Fruit fly (Drosophila melanogaster) whole organism, embryonic: ENCODE results near the gene CG33489.
A peak's percentile ranks its signal among the peaks of the same experiment; 100 is the strongest.

Experiments used
- Atf6 ChIP-seq: fragments of 200-800 bp; sonication (Bioruptor generic); IDR thresholded peaks from 2 replicates; pipeline ENCODE4 v1.3.6; 2022; ENCODE audit warnings: missing biosample characterization, missing genetic modification characterization
- BEAF-32 ChIP-seq: fragments of 200-800 bp; sonication (Bioruptor generic); optimal IDR thresholded peaks from 3 replicates; lab custom pipeline; 2017; ENCODE audit warnings: missing biosample characterization, missing genetic modification characterization, mild to moderate bottlenecking, moderate library complexity, missing genetic modification reagents
- CG10431 ChIP-seq: fragments of 200-800 bp; sonication (Bioruptor generic); optimal IDR thresholded peaks from 3 replicates; lab custom pipeline; 2018; ENCODE audit warnings: missing biosample characterization, mild to moderate bottlenecking, missing genetic modification characterization
- CG11247 ChIP-seq: fragments of 200-800 bp; sonication (Bioruptor generic); IDR thresholded peaks from 2 replicates; pipeline ENCODE4 v1.3.6; 2022; ENCODE audit warnings: missing biosample characterization, missing genetic modification characterization
- CG12155 ChIP-seq: fragments of 200-800 bp; sonication (Bioruptor generic); optimal IDR thresholded peaks from 3 replicates; lab custom pipeline; 2016; ENCODE audit warnings: missing biosample characterization, missing genetic modification characterization
- CG1233 ChIP-seq: fragments of 200-800 bp; sonication (Bioruptor generic); optimal IDR thresholded peaks from 4 replicates; lab custom pipeline; 2018; ENCODE audit warnings: missing biosample characterization, mild to moderate bottlenecking, missing genetic modification characterization
- CG12391 ChIP-seq: fragments of 200-800 bp; sonication (Bioruptor generic); optimal IDR thresholded peaks from 3 replicates; lab custom pipeline; 2018; ENCODE audit warnings: missing biosample characterization, mild to moderate bottlenecking, missing genetic modification characterization, moderate library complexity
- CG14050 ChIP-seq: fragments of 200-800 bp; sonication (Bioruptor generic); IDR thresholded peaks from 3 replicates; pipeline ENCODE4 v1.3.6; 2022; ENCODE audit warnings: missing biosample characterization, missing genetic modification characterization
- CG1603 ChIP-seq: fragments of 200-800 bp; sonication (Bioruptor generic); optimal IDR thresholded peaks from 2 replicates; lab custom pipeline; 2019; ENCODE audit warnings: missing biosample characterization, mild to moderate bottlenecking, missing genetic modification characterization, moderate library complexity
- CG17186 ChIP-seq: fragments of 200-800 bp; sonication (Bioruptor generic); optimal IDR thresholded peaks from 3 replicates; lab custom pipeline; 2017; ENCODE audit warnings: missing biosample characterization, missing genetic modification reagents, missing genetic modification characterization
- CG17568 ChIP-seq: fragments of 200-800 bp; sonication (Bioruptor generic); optimal IDR thresholded peaks from 2 replicates; lab custom pipeline; 2018; ENCODE audit warnings: missing biosample characterization, mild to moderate bottlenecking, missing genetic modification characterization, moderate library complexity
- CG17829 ChIP-seq: fragments of 200-800 bp; optimal IDR thresholded peaks from 2 replicates; lab custom pipeline; 2019; ENCODE audit warnings: missing biosample characterization, mild to moderate bottlenecking, missing genetic modification characterization, moderate library complexity
- CG1832 ChIP-seq: fragments of 200-800 bp; sonication (Bioruptor generic); optimal IDR thresholded peaks from 2 replicates; lab custom pipeline; 2017; ENCODE audit warnings: missing biosample characterization, mild to moderate bottlenecking, missing genetic modification characterization, inconsistent platforms
- CG18599 ChIP-seq: fragments of 200-800 bp; sonication (Bioruptor generic); optimal IDR thresholded peaks from 3 replicates; lab custom pipeline; 2017; ENCODE audit warnings: missing biosample characterization, missing genetic modification characterization, mild to moderate bottlenecking, moderate library complexity, missing genetic modification reagents
- CG2116 ChIP-seq: fragments of 200-800 bp; sonication (Bioruptor generic); optimal IDR thresholded peaks from 3 replicates; lab custom pipeline; 2018; ENCODE audit warnings: missing biosample characterization, mild to moderate bottlenecking, missing genetic modification characterization
- CG33557 ChIP-seq: fragments of 200-800 bp; sonication (Bioruptor generic); optimal IDR thresholded peaks from 2 replicates; lab custom pipeline; 2019; ENCODE audit warnings: missing biosample characterization, mild to moderate bottlenecking, missing genetic modification characterization, moderate library complexity
- CG4360 ChIP-seq: fragments of 200-800 bp; sonication (Bioruptor generic); IDR thresholded peaks from 2 replicates; pipeline ENCODE4 v1.3.6; 2022; ENCODE audit warnings: missing biosample characterization, missing genetic modification characterization
- CG7556 ChIP-seq: fragments of 200-800 bp; sonication (Bioruptor generic); optimal IDR thresholded peaks from 2 replicates; lab custom pipeline; 2017; ENCODE audit warnings: missing biosample characterization, mild to moderate bottlenecking, missing genetic modification characterization
- CG7786 ChIP-seq: fragments of 200-800 bp; sonication (Bioruptor generic); optimal IDR thresholded peaks from 2 replicates; lab custom pipeline; 2016; ENCODE audit warnings: missing biosample characterization, missing genetic modification characterization
- CG7963 ChIP-seq: fragments of 200-800 bp; sonication (Bioruptor generic); IDR thresholded peaks from 3 replicates; pipeline ENCODE4 v1.3.6; 2022; ENCODE audit warnings: missing biosample characterization, missing genetic modification characterization; ENCODE audit not compliant: partially characterized antibody
- CG8388 ChIP-seq: fragments of 200-800 bp; sonication (Bioruptor generic); optimal IDR thresholded peaks from 2 replicates; lab custom pipeline; 2019; ENCODE audit warnings: missing biosample characterization, mild to moderate bottlenecking, missing genetic modification characterization, moderate library complexity
- CG8924 ChIP-seq: fragments of 200-800 bp; optimal IDR thresholded peaks from 3 replicates; lab custom pipeline; 2019; ENCODE audit warnings: missing biosample characterization, mild to moderate bottlenecking, missing genetic modification characterization, moderate library complexity
- CrebB ChIP-seq: fragments of 200-800 bp; sonication (Bioruptor generic); optimal IDR thresholded peaks from 3 replicates; lab custom pipeline; 2018; ENCODE audit warnings: missing biosample characterization, mild to moderate bottlenecking, missing genetic modification characterization
- Dek ChIP-seq: fragments of 200-800 bp; sonication (Bioruptor generic); optimal IDR thresholded peaks from 3 replicates; lab custom pipeline; 2019; ENCODE audit warnings: missing biosample characterization, mild to moderate bottlenecking, missing genetic modification characterization, moderate library complexity
- Doc3 ChIP-seq: fragments of 200-800 bp; sonication (Bioruptor generic); IDR thresholded peaks from 3 replicates; pipeline ENCODE4 v1.3.6; 2022; ENCODE audit warnings: missing biosample characterization, missing genetic modification characterization; ENCODE audit not compliant: partially characterized antibody
- Dp ChIP-seq: fragments of 200-800 bp; sonication (Bioruptor generic); optimal IDR thresholded peaks from 2 replicates; lab custom pipeline; 2018; ENCODE audit warnings: missing biosample characterization, mild to moderate bottlenecking, missing genetic modification characterization, moderate library complexity
- Eip74EF ChIP-seq, 2 experiments: fragments of 200-800 bp in 1 of 2; fragments of >200 bp in 1 of 2; sonication (Bioruptor generic) in 1 of 2; optimal IDR thresholded peaks; 2 replicates each; lab custom pipeline; 2017 to 2019; ENCODE audit warnings: missing biosample characterization in 2 of 2, missing genetic modification characterization in 2 of 2, mild to moderate bottlenecking in 1 of 2, moderate library complexity in 1 of 2
- GATAe ChIP-seq: fragments of 200-800 bp; sonication (Bioruptor generic); conservative IDR thresholded peaks from 2 replicates; pipeline ENCODE4 v1.3.6; 2022; ENCODE audit warnings: missing biosample characterization, missing genetic modification characterization
- Gsc ChIP-seq: fragments of 200-800 bp; sonication (Bioruptor generic); IDR thresholded peaks from 2 replicates; pipeline ENCODE4 v1.3.6; 2022; ENCODE audit warnings: missing biosample characterization, missing genetic modification characterization
- HLHmδ ChIP-seq: fragments of 200-800 bp; sonication (Bioruptor generic); optimal IDR thresholded peaks from 2 replicates; lab custom pipeline; 2018; ENCODE audit warnings: missing biosample characterization, mild to moderate bottlenecking, missing genetic modification characterization, moderate library complexity
- Hey ChIP-seq: fragments of 200-800 bp; sonication (Bioruptor generic); optimal IDR thresholded peaks from 3 replicates; lab custom pipeline; 2018; ENCODE audit warnings: missing biosample characterization, mild to moderate bottlenecking, missing genetic modification characterization
- Lhr ChIP-seq: fragments of 200-800 bp; sonication (Bioruptor generic); optimal IDR thresholded peaks from 3 replicates; lab custom pipeline; 2017; ENCODE audit warnings: mild to moderate bottlenecking, missing biosample characterization, missing genetic modification reagents, missing genetic modification characterization
- Lim3 ChIP-seq: fragments of 200-800 bp; sonication (Bioruptor generic); IDR thresholded peaks from 2 replicates; pipeline ENCODE4 v1.3.6; 2022; ENCODE audit warnings: missing biosample characterization, missing genetic modification characterization
- Meics ChIP-seq: fragments of 200-800 bp; sonication (Bioruptor generic); optimal IDR thresholded peaks from 2 replicates; lab custom pipeline; 2017; ENCODE audit warnings: missing biosample characterization, mild to moderate bottlenecking, missing genetic modification characterization
- NK7.1 ChIP-seq: fragments of 200-800 bp; sonication (Bioruptor generic); optimal IDR thresholded peaks from 3 replicates; lab custom pipeline; 2016; ENCODE audit warnings: missing biosample characterization, missing genetic modification characterization
- ase ChIP-seq: fragments of 200-800 bp; sonication (Bioruptor generic); IDR thresholded peaks from 3 replicates; pipeline ENCODE4 v1.3.6; 2022; ENCODE audit warnings: missing biosample characterization, missing genetic modification characterization
- cato ChIP-seq: fragments of 200-800 bp; sonication (Bioruptor generic); optimal IDR thresholded peaks from 2 replicates; lab custom pipeline; 2016; ENCODE audit warnings: missing biosample characterization, missing genetic modification characterization, borderline replicate concordance
- croc ChIP-seq: fragments of 200-800 bp; sonication (Bioruptor generic); conservative IDR thresholded peaks from 3 replicates; pipeline ENCODE4 v1.3.6; 2022; ENCODE audit warnings: missing biosample characterization, missing genetic modification characterization
- en ChIP-seq: fragments of 200-800 bp; sonication (Bioruptor generic); optimal IDR thresholded peaks from 2 replicates; lab custom pipeline; 2016; ENCODE audit warnings: missing biosample characterization, missing genetic modification characterization
- gem ChIP-seq: fragments of 200-800 bp; sonication (Bioruptor generic); optimal IDR thresholded peaks from 2 replicates; lab custom pipeline; 2019; ENCODE audit warnings: missing biosample characterization, mild to moderate bottlenecking, missing genetic modification characterization, moderate library complexity
- ken ChIP-seq: fragments of 200-800 bp; sonication (Bioruptor generic); IDR thresholded peaks from 3 replicates; pipeline ENCODE4 v1.3.6; 2022; ENCODE audit warnings: missing biosample characterization, missing genetic modification characterization
- nmo ChIP-seq: fragments of 200-800 bp; sonication (Bioruptor generic); optimal IDR thresholded peaks from 2 replicates; lab custom pipeline; 2018; ENCODE audit warnings: missing biosample characterization, mild to moderate bottlenecking, missing genetic modification characterization, moderate library complexity
- oc ChIP-seq: fragments of 200-800 bp; sonication (Bioruptor generic); optimal IDR thresholded peaks from 2 replicates; lab custom pipeline; 2018; ENCODE audit warnings: missing biosample characterization, mild to moderate bottlenecking, missing genetic modification characterization, moderate library complexity
- org-1 ChIP-seq: fragments of 200-800 bp; sonication (Bioruptor generic); optimal IDR thresholded peaks from 2 replicates; lab custom pipeline; 2017; ENCODE audit warnings: missing biosample characterization, missing genetic modification characterization
- ranshi ChIP-seq: fragments of 200-800 bp; sonication (Bioruptor generic); IDR thresholded peaks from 2 replicates; pipeline ENCODE4 v1.3.6; 2022; ENCODE audit warnings: missing biosample characterization, missing genetic modification characterization
- row ChIP-seq: fragments of 200-800 bp; sonication (Bioruptor generic); IDR thresholded peaks from 3 replicates; pipeline ENCODE4 v1.3.6; 2022; ENCODE audit warnings: missing biosample characterization, missing genetic modification characterization
- sima ChIP-seq: fragments of 200-800 bp; sonication (Bioruptor generic); optimal IDR thresholded peaks from 2 replicates; lab custom pipeline; 2016; ENCODE audit warnings: missing biosample characterization, missing genetic modification characterization
- slou ChIP-seq: fragments of 200-800 bp; sonication (Bioruptor generic); optimal IDR thresholded peaks from 3 replicates; lab custom pipeline; 2016; ENCODE audit warnings: missing biosample characterization, missing genetic modification characterization
- stc ChIP-seq: fragments of 200-800 bp; sonication (Bioruptor generic); IDR thresholded peaks from 2 replicates; pipeline ENCODE4 v1.3.6; 2022; ENCODE audit warnings: missing biosample characterization, missing genetic modification characterization
- tap ChIP-seq: fragments of 200-800 bp; optimal IDR thresholded peaks from 3 replicates; lab custom pipeline; 2019; ENCODE audit warnings: missing biosample characterization, mild to moderate bottlenecking, missing genetic modification characterization, moderate library complexity
- vvl ChIP-seq: fragments of 200-800 bp; sonication (Bioruptor generic); IDR thresholded peaks from 2 replicates; pipeline ENCODE4 v1.3.6; 2022; ENCODE audit warnings: missing biosample characterization, missing genetic modification characterization

CG33489 gene

DNA sequence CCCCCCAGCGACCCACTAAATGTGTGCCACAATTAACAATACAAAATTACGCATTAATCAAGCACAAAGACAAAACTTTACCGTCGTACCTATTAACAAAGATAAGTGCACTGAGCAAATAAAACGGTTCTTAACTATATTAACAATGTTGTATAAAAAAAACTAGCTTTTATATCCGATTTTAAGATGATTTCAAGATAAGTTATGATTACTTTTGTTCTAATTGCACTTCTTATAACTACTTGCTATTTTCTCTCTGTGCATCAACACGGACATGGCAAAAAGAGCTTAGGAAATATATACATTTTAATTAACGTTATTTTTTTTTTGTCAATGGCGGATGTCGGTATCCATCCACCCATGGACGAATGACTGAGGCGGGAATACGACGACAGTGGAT is 40.7 kb downstream of the CG33489 start (continued):
- TF ChIP-seq cato (GFP tag; lab: Kevin White, UChicago) (no peak), CG8924 (tag; lab: Kevin White, UChicago) (no peak), CG7556 (no peak), Lim3 (GFP tag; lab: Robert Waterston, UW) (no peak), Gsc (GFP tag; lab: Robert Waterston, UW) (no peak), stc (peak; percentile 33; the same call in 1 of the 2 replicates), ase (GFP tag; lab: Robert Waterston, UW) (no peak), CG7786 (GFP tag; lab: Kevin White, UChicago) (no peak), CG11247 (GFP tag; lab: Robert Waterston, UW) (no peak), CG7963 (GFP tag; lab: Robert Waterston, UW) (no peak), slou (GFP tag; lab: Kevin White, UChicago) (no peak), Meics (GFP tag; lab: Kevin White, UChicago) (no peak), tap (tag; lab: Kevin White, UChicago) (no peak), en (GFP tag; lab: Kevin White, UChicago) (no peak), CG1832 (GFP tag; lab: Kevin White, UChicago) (no peak), Dp (GFP tag; lab: Kevin White, UChicago) (no peak), ranshi (GFP tag; lab: Robert Waterston, UW) (peak; percentile 59), CG33557 (GFP tag; lab: Kevin White, UChicago) (no peak), CG4360 (GFP tag; lab: Robert Waterston, UW) (no peak), vvl (peak; percentile 50), croc (GFP tag; lab: Robert Waterston, UW) (no peak), Lhr (GFP tag; lab: Kevin White, UChicago) (no peak), Doc3 (GFP tag; lab: Robert Waterston, UW) (no peak), CG1603 (tag; lab: Kevin White, UChicago) (no peak), gem (tag; lab: Kevin White, UChicago) (peak; percentile 56), CG2116 (GFP tag; lab: Kevin White, UChicago) (no peak), CG12155 (no peak), CG17829 (tag; lab: Kevin White, UChicago) (no peak), GATAe (GFP tag; lab: Robert Waterston, UW) (no peak), ken (no peak), Hey (tag; lab: Kevin White, UChicago) (no peak), oc (tag; lab: Kevin White, UChicago) (no peak), CrebB (tag; lab: Kevin White, UChicago) (no peak), HLHmδ (no peak), CG12391 (tag; lab: Kevin White, UChicago) (peak; percentile 19), CG17186 (GFP tag; lab: Kevin White, UChicago) (no peak), org-1 (GFP tag; lab: Kevin White, UChicago) (no peak), row (GFP tag; lab: Robert Waterston, UW) (peak; percentile 48; the same call in 2 of the 3 replicates), CG18599 (peak; percentile 29), BEAF-32 (GFP tag; lab: Kevin White, UChicago) (no peak), Atf6 (GFP tag; lab: Robert Waterston, UW) (peak; percentile 38; the same call in 1 of the 2 replicates), CG1233 (GFP tag; lab: Kevin White, UChicago) (no peak), nmo (GFP tag; lab: Kevin White, UChicago) (no peak), Eip74EF (GFP tag; optimal IDR thresholded peaks at IDR 0.05; lab: Kevin White, UChicago) (no peak), Dek (tag; lab: Kevin White, UChicago) (no peak), CG17568 (GFP tag; lab: Kevin White, UChicago) (no peak), CG10431 (GFP tag; lab: Kevin White, UChicago) (no peak), NK7.1 (no peak), CG14050 (no peak), CG8388 (peak; percentile 14), sima (no peak)
